Fruit fly (Drosophila melanogaster) whole organism, embryonic: Measurements from ENCODE around the gene caps.

Experiments used
- ATbp ChIP-seq: fragments of 200-800 bp; sonication (Bioruptor generic); optimal IDR thresholded peaks from 2 replicates; lab custom pipeline; 2017; ENCODE audit warnings: missing biosample characterization, mild to moderate bottlenecking, missing genetic modification characterization, missing genetic modification reagents
- B-H2 ChIP-seq: fragments of 200-800 bp; sonication (Bioruptor generic); optimal IDR thresholded peaks from 2 replicates; lab custom pipeline; 2018; ENCODE audit warnings: missing biosample characterization, mild to moderate bottlenecking, missing genetic modification characterization
- BEAF-32 ChIP-seq: fragments of 200-800 bp; sonication (Bioruptor generic); optimal IDR thresholded peaks from 3 replicates; lab custom pipeline; 2017; ENCODE audit warnings: missing biosample characterization, missing genetic modification characterization, mild to moderate bottlenecking, moderate library complexity, missing genetic modification reagents
- CG10267 ChIP-seq: fragments of 200-800 bp; sonication (Bioruptor generic); optimal IDR thresholded peaks from 2 replicates; lab custom pipeline; 2018; ENCODE audit warnings: missing biosample characterization, mild to moderate bottlenecking, missing genetic modification characterization, moderate library complexity
- CG10462 ChIP-seq: fragments of 200-800 bp; sonication (Bioruptor generic); optimal IDR thresholded peaks from 2 replicates; lab custom pipeline; 2016; ENCODE audit warnings: missing biosample characterization, missing genetic modification characterization
- CG11456 ChIP-seq: fragments of 200-800 bp; sonication (Bioruptor generic); IDR thresholded peaks from 3 replicates; pipeline ENCODE4 v1.3.6; 2022; ENCODE audit warnings: missing biosample characterization, missing genetic modification characterization
- CG11560 ChIP-seq: fragments of 200-800 bp; sonication (Bioruptor generic); IDR thresholded peaks from 3 replicates; pipeline ENCODE4 v1.3.6; 2022; ENCODE audit warnings: missing biosample characterization, missing genetic modification characterization
- CG12104 ChIP-seq: fragments of 200-800 bp; sonication (Bioruptor generic); optimal IDR thresholded peaks from 3 replicates; lab custom pipeline; 2016; ENCODE audit warnings: missing biosample characterization, missing genetic modification characterization
- CG12219 ChIP-seq: fragments of 200-800 bp; sonication (Bioruptor generic); optimal IDR thresholded peaks from 3 replicates; lab custom pipeline; 2018; ENCODE audit warnings: missing biosample characterization, mild to moderate bottlenecking, missing genetic modification characterization
- CG12236 ChIP-seq: fragments of 200-800 bp; sonication (Bioruptor generic); optimal IDR thresholded peaks from 2 replicates; lab custom pipeline; 2016; ENCODE audit warnings: missing biosample characterization, missing genetic modification characterization
- CG15011 ChIP-seq: fragments of 200-800 bp; sonication (Bioruptor generic); optimal IDR thresholded peaks from 3 replicates; lab custom pipeline; 2018; ENCODE audit warnings: missing biosample characterization, mild to moderate bottlenecking, missing genetic modification characterization
- CG17361 ChIP-seq: fragments of 200-800 bp; sonication (Bioruptor generic); IDR thresholded peaks from 3 replicates; pipeline ENCODE4 v1.3.6; 2022; ENCODE audit warnings: missing biosample characterization, missing genetic modification characterization
- CG17829 ChIP-seq: fragments of 200-800 bp; optimal IDR thresholded peaks from 2 replicates; lab custom pipeline; 2019; ENCODE audit warnings: missing biosample characterization, mild to moderate bottlenecking, missing genetic modification characterization, moderate library complexity
- CG17912 ChIP-seq: fragments of 200-800 bp; sonication (Bioruptor generic); optimal IDR thresholded peaks from 2 replicates; lab custom pipeline; 2018; ENCODE audit warnings: missing biosample characterization, mild to moderate bottlenecking, missing genetic modification characterization
- CG2120 ChIP-seq: fragments of 200-800 bp; sonication (Bioruptor generic); optimal IDR thresholded peaks from 3 replicates; lab custom pipeline; 2016; ENCODE audit warnings: missing biosample characterization, missing genetic modification characterization
- CG2129 ChIP-seq: fragments of 200-800 bp; sonication (Bioruptor generic); IDR thresholded peaks from 2 replicates; pipeline ENCODE4 v1.3.6; 2022; ENCODE audit warnings: missing biosample characterization, missing genetic modification characterization; ENCODE audit not compliant: partially characterized antibody
- CG31388 ChIP-seq: fragments of 200-800 bp; sonication (Bioruptor generic); optimal IDR thresholded peaks from 2 replicates; lab custom pipeline; 2016; ENCODE audit warnings: missing biosample characterization, missing genetic modification characterization
- CG3995 ChIP-seq: fragments of 200-800 bp; sonication (Bioruptor generic); optimal IDR thresholded peaks from 3 replicates; lab custom pipeline; 2016; ENCODE audit warnings: missing biosample characterization, missing genetic modification characterization
- CG4707 ChIP-seq: fragments of 200-800 bp; sonication (Bioruptor generic); optimal IDR thresholded peaks from 2 replicates; lab custom pipeline; 2018; ENCODE audit warnings: missing biosample characterization, mild to moderate bottlenecking, missing genetic modification characterization, moderate library complexity
- CG4820 ChIP-seq: fragments of 200-800 bp; sonication (Bioruptor generic); optimal IDR thresholded peaks from 3 replicates; lab custom pipeline; 2016; ENCODE audit warnings: missing biosample characterization, missing genetic modification characterization
- CG7357 ChIP-seq: fragments of 200-800 bp; sonication (Bioruptor generic); IDR thresholded peaks from 3 replicates; pipeline ENCODE4 v1.3.6; 2022; ENCODE audit warnings: missing biosample characterization, missing genetic modification characterization
- CG7839 ChIP-seq: fragments of 200-800 bp; sonication (Bioruptor generic); optimal IDR thresholded peaks from 3 replicates; lab custom pipeline; 2018; ENCODE audit warnings: missing biosample characterization, mild to moderate bottlenecking, missing genetic modification characterization, moderate library complexity
- CkIIα-i1 ChIP-seq: fragments of 200-800 bp; sonication (Bioruptor generic); IDR thresholded peaks from 2 replicates; pipeline ENCODE4 v1.3.6; 2022; ENCODE audit warnings: missing biosample characterization, missing genetic modification characterization
- Dbx ChIP-seq: fragments of 200-800 bp; sonication (Bioruptor generic); IDR thresholded peaks from 3 replicates; pipeline ENCODE4 v1.3.6; 2022; ENCODE audit warnings: missing biosample characterization, missing genetic modification characterization
- Eip74EF ChIP-seq, 2 experiments: fragments of 200-800 bp in 1 of 2; fragments of >200 bp in 1 of 2; sonication (Bioruptor generic) in 1 of 2; optimal IDR thresholded peaks; 2 replicates each; lab custom pipeline; 2017 to 2019; ENCODE audit warnings: missing biosample characterization in 2 of 2, missing genetic modification characterization in 2 of 2, mild to moderate bottlenecking in 1 of 2, moderate library complexity in 1 of 2
- Fer3 ChIP-seq: fragments of 200-800 bp; sonication (Bioruptor generic); optimal IDR thresholded peaks from 2 replicates; lab custom pipeline; 2018; ENCODE audit warnings: missing biosample characterization, mild to moderate bottlenecking, missing genetic modification characterization, moderate library complexity
- Hmr ChIP-seq: fragments of 200-800 bp; sonication (Bioruptor generic); optimal IDR thresholded peaks from 3 replicates; lab custom pipeline; 2017; ENCODE audit warnings: mild to moderate bottlenecking, missing biosample characterization, missing genetic modification reagents, missing genetic modification characterization
- NC2β ChIP-seq: fragments of 200-800 bp; sonication (Bioruptor generic); optimal IDR thresholded peaks from 2 replicates; lab custom pipeline; 2016; ENCODE audit warnings: missing biosample characterization, missing genetic modification characterization
- Nf-YC ChIP-seq: fragments of 200-800 bp; optimal IDR thresholded peaks from 3 replicates; lab custom pipeline; 2019; ENCODE audit warnings: missing biosample characterization, mild to moderate bottlenecking, missing genetic modification characterization, moderate library complexity
- Sin3A ChIP-seq: fragments of >200 bp; optimal IDR thresholded peaks from 2 replicates; lab custom pipeline; 2018
- Stat92E ChIP-seq, 3 experiments: fragments of >200 bp in 2 of 3; fragments of 200-800 bp in 1 of 3; sonication (Bioruptor generic) in 1 of 3; optimal IDR thresholded peaks; 2 replicates each; lab custom pipeline; 2017 to 2019; ENCODE audit warnings: missing biosample characterization in 3 of 3, missing genetic modification characterization in 3 of 3, mild to moderate bottlenecking in 1 of 3, moderate library complexity in 1 of 3
- Tbp ChIP-seq: fragments of >200 bp; optimal IDR thresholded peaks from 2 replicates; lab custom pipeline; 2018; ENCODE audit warnings: missing biosample characterization, missing genetic modification characterization
- bcd ChIP-seq: fragments of 200-800 bp; sonication (Bioruptor generic); optimal IDR thresholded peaks from 2 replicates; lab custom pipeline; 2017; ENCODE audit warnings: missing biosample characterization, mild to moderate bottlenecking, missing genetic modification characterization
- btn ChIP-seq: fragments of 200-800 bp; sonication (Bioruptor generic); optimal IDR thresholded peaks from 2 replicates; lab custom pipeline; 2016; ENCODE audit warnings: missing biosample characterization, missing genetic modification characterization
- cad ChIP-seq: fragments of >200 bp; optimal IDR thresholded peaks from 2 replicates; lab custom pipeline; 2017; ENCODE audit warnings: missing biosample characterization, missing genetic modification characterization
- dan ChIP-seq: fragments of 200-800 bp; sonication (Bioruptor generic); IDR thresholded peaks from 2 replicates; pipeline ENCODE4 v1.3.6; 2022; ENCODE audit warnings: missing biosample characterization, missing genetic modification characterization
- disco-r ChIP-seq: fragments of 200-800 bp; sonication (Bioruptor generic); optimal IDR thresholded peaks from 2 replicates; lab custom pipeline; 2016; ENCODE audit warnings: missing biosample characterization, missing genetic modification characterization
- dm ChIP-seq: fragments of 200-800 bp; sonication (Bioruptor generic); optimal IDR thresholded peaks from 3 replicates; lab custom pipeline; 2016; ENCODE audit warnings: missing biosample characterization, missing genetic modification characterization
- gcm2 ChIP-seq: fragments of 200-800 bp; sonication (Bioruptor generic); optimal IDR thresholded peaks from 2 replicates; lab custom pipeline; 2016; ENCODE audit warnings: missing biosample characterization, missing genetic modification characterization
- jing ChIP-seq: fragments of 200-800 bp; sonication (Bioruptor generic); optimal IDR thresholded peaks from 2 replicates; lab custom pipeline; 2018; ENCODE audit warnings: missing biosample characterization, mild to moderate bottlenecking, missing genetic modification characterization
- pan ChIP-seq, 4 experiments: fragments of >200 bp in 3 of 4; fragments of 200-800 bp in 1 of 4; sonication (Bioruptor generic) in 1 of 4; optimal IDR thresholded peaks in 3 of 4; IDR thresholded peaks in 1 of 4; 2 replicates each; pipeline versions ENCODE4 v1.3.6 to Lab custom; 2017 to 2022; ENCODE audit warnings: missing biosample characterization in 2 of 4, missing genetic modification characterization in 2 of 4, mixed read lengths in 1 of 4
- pnt ChIP-seq: fragments of 200-800 bp; sonication (Bioruptor generic); optimal IDR thresholded peaks from 3 replicates; lab custom pipeline; 2016; ENCODE audit warnings: missing biosample characterization, missing genetic modification characterization
- psq ChIP-seq: fragments of 200-800 bp; sonication (Bioruptor generic); optimal IDR thresholded peaks from 2 replicates; lab custom pipeline; 2017; ENCODE audit warnings: missing biosample characterization, missing genetic modification characterization
- sim ChIP-seq: fragments of 200-800 bp; sonication (Bioruptor generic); IDR thresholded peaks from 2 replicates; pipeline ENCODE4 v1.3.6; 2022; ENCODE audit warnings: missing biosample characterization, missing genetic modification characterization
- ssp ChIP-seq: fragments of 200-800 bp; sonication (Bioruptor generic); IDR thresholded peaks from 2 replicates; pipeline ENCODE4 v1.3.6; 2022; ENCODE audit warnings: missing biosample characterization, missing genetic modification characterization
- stc ChIP-seq: fragments of 200-800 bp; sonication (Bioruptor generic); IDR thresholded peaks from 2 replicates; pipeline ENCODE4 v1.3.6; 2022; ENCODE audit warnings: missing biosample characterization, missing genetic modification characterization
- trem ChIP-seq: fragments of 200-800 bp; optimal IDR thresholded peaks from 3 replicates; lab custom pipeline; 2019; ENCODE audit warnings: missing biosample characterization, mild to moderate bottlenecking, missing genetic modification characterization, moderate library complexity
- ttk ChIP-seq: fragments of 200-800 bp; sonication (Bioruptor generic); IDR thresholded peaks from 2 replicates; pipeline ENCODE4 v2.1.2; 2022; ENCODE audit warnings: missing biosample characterization, missing genetic modification characterization
- wdn ChIP-seq: fragments of 200-800 bp; sonication (Bioruptor generic); IDR thresholded peaks from 2 replicates; pipeline ENCODE4 v1.3.6; 2022; ENCODE audit warnings: missing biosample characterization, missing genetic modification characterization

caps gene

dm6 chr3L:13235495-13236284, 7.2 kb downstream of the caps start (continued):
- peak; percentile 82 for TF ChIP-seq CG12236 (GFP tag; lab: Kevin White, UChicago)
- peak; percentile 23 for TF ChIP-seq pnt (GFP tag; lab: Kevin White, UChicago)
- peak; percentile 61 for TF ChIP-seq CG17829
- peak; percentile 59 for TF ChIP-seq Fer3 (tag; lab: Kevin White, UChicago)
- TF ChIP-seq Dbx = no peak
- peak; percentile 6 for TF ChIP-seq Hmr
- TF ChIP-seq Tbp (GFP tag; lab: Kevin White, UChicago) = no peak
- TF ChIP-seq trem (tag; lab: Kevin White, UChicago) = peak; percentile 67
- peak; percentile 58 for TF ChIP-seq CG4820 (GFP tag; lab: Kevin White, UChicago)
- TF ChIP-seq bcd (GFP tag; lab: Kevin White, UChicago) = peak; percentile 73
- TF ChIP-seq Sin3A (lab: Kevin White, UChicago) = no peak
- TF ChIP-seq CG4707 (GFP tag; lab: Kevin White, UChicago) = peak; percentile 88
- TF ChIP-seq ssp = no peak
- no peak for TF ChIP-seq BEAF-32 (GFP tag; lab: Kevin White, UChicago)
- peak; percentile 43 for TF ChIP-seq CG12104 (GFP tag; lab: Kevin White, UChicago)
- TF ChIP-seq Eip74EF (GFP tag; optimal IDR thresholded peaks at IDR 0.05; lab: Kevin White, UChicago) = peak in 1 of 2 experiments; percentile 84
- TF ChIP-seq psq = peak; percentile 20
- TF ChIP-seq ATbp = peak; percentile 97
- no peak for TF ChIP-seq CG7357 (GFP tag; lab: Robert Waterston, UW)
- TF ChIP-seq dm = no peak
- no peak for TF ChIP-seq dan
- no peak for TF ChIP-seq ttk (GFP tag; lab: Robert Waterston, UW)
- TF ChIP-seq cad (GFP tag; lab: Kevin White, UChicago) = no peak
- no peak for TF ChIP-seq CkIIα-i1 (GFP tag; lab: Robert Waterston, UW)
- TF ChIP-seq stc (GFP tag; lab: Robert Waterston, UW) = peak; percentile 69; the same call in 1 of the 2 replicates
- TF ChIP-seq CG3995 (GFP tag; lab: Kevin White, UChicago) = no peak
- TF ChIP-seq CG7839 (tag; lab: Kevin White, UChicago) = peak; percentile 56
- TF ChIP-seq btn (GFP tag; lab: Kevin White, UChicago) = peak; percentile 66
- peak; percentile 72 for TF ChIP-seq CG15011 (GFP tag; lab: Kevin White, UChicago)
- peak; percentile 69 for TF ChIP-seq sim (GFP tag; lab: Robert Waterston, UW)
- TF ChIP-seq CG2129 (GFP tag; lab: Robert Waterston, UW) = no peak
- TF ChIP-seq NC2β (GFP tag; lab: Kevin White, UChicago) = peak; percentile 79
- TF ChIP-seq CG31388 = no peak
- peak; percentile 73 for TF ChIP-seq CG12219 (GFP tag; lab: Kevin White, UChicago)
- TF ChIP-seq wdn = no peak
- TF ChIP-seq Nf-YC (tag; lab: Kevin White, UChicago) = no peak
- TF ChIP-seq CG17361 (GFP tag; lab: Robert Waterston, UW) = peak; percentile 51; the same call in 1 of the 3 replicates
- no peak for TF ChIP-seq CG2120
- TF ChIP-seq jing = peak; percentile 55
- TF ChIP-seq Stat92E (GFP tag; optimal IDR thresholded peaks at IDR 0.05; lab: Kevin White, UChicago) = no peak
- no peak for TF ChIP-seq B-H2 (GFP tag; lab: Kevin White, UChicago)
- TF ChIP-seq CG11456 (GFP tag; lab: Robert Waterston, UW) = no peak
- no peak for TF ChIP-seq disco-r (GFP tag; lab: Kevin White, UChicago)
- no peak for TF ChIP-seq CG11560
- TF ChIP-seq CG17912 = peak; percentile 53
- TF ChIP-seq pan (optimal IDR thresholded peaks at IDR 0.05; lab: Kevin White, UChicago) = no peak
- TF ChIP-seq pan (GFP tag; optimal IDR thresholded peaks at IDR 0.05 in 1 of 2, IDR thresholded peaks at IDR 0.05 in 1 of 2) = peak in 1 of 2 experiments; percentile 50
- TF ChIP-seq CG10462 (GFP tag; lab: Kevin White, UChicago) = peak; percentile 22
- TF ChIP-seq CG10267 (tag; lab: Kevin White, UChicago) = peak; percentile 65
- no peak for TF ChIP-seq gcm2 (GFP tag; lab: Kevin White, UChicago)
